Worm (Caenorhabditis elegans): ENCODE measurements around the gene Y50E8A.22.

ce11 chrV:14725409-14725808 is 23.5 kb downstream of the Y50E8A.22 start:
- TF ChIP-seq him-1 (tag; optimal IDR thresholded peaks at IDR 0.05): no peak
- no peak for TF ChIP-seq W03F9.2 (tag; optimal IDR thresholded peaks at IDR 0.05)

Data from whole organism, L4/young adult.